Worm (Caenorhabditis elegans): ENCODE results near the gene ZK1098.11.

ce11 chrIII:9600645-9601044, 44.2 kb downstream of the ZK1098.11 start, which contains the start of gene F58A4.2:
- TF ChIP-seq him-1 (tag; optimal IDR thresholded peaks at IDR 0.05) (no peak), dao-5 (tag; optimal IDR thresholded peaks at IDR 0.05) (no peak), W03F9.2 (tag; optimal IDR thresholded peaks at IDR 0.05) (no peak)
